Fruit fly (Drosophila melanogaster): ENCODE results near the gene CG14391.
A peak's percentile ranks its signal among the peaks of the same experiment; 100 is the strongest.

CG14391 gene

DNA sequence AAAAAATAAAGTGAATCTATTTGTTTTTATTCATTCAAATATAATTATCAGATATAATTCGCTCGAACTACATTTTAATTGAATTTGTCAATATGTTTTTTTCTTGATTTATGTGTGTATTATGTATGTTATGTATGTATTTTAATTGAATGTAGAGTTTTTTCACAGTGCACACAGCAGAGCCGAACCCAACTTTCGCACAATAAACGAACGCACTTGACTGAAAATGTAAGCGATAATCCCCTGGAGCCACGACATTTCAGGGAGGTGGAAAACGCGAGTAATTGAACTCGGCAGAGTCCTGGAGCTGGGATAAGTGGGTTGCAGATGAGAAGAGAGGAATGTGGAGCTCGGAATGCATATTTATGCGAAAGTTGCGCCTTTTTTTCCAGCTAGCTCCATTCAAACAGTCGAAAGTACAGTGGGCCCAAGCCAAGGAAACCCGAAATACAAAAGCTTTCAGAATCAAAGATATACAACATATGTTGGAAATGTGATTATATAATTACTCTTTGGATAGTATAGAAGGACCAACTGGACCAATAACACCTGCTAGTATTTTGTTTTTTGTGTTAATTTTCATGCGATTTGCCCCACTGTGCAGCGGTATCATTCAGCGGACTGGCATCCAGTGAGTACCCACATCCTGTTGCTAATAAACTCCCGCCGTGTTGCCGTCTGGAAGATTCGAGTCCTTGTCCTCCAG is 33.5 kb upstream of the CG14391 start (continued):
- peak; percentile 43 for TF ChIP-seq CG2120 (GFP tag; optimal IDR thresholded peaks at IDR 0.05)
- TF ChIP-seq Oli (tag; optimal IDR thresholded peaks at IDR 0.05) = peak; percentile 46
- TF ChIP-seq sug (tag; optimal IDR thresholded peaks at IDR 0.05) = no peak
- TF ChIP-seq Oaz (GFP tag; IDR thresholded peaks at IDR 0.05) = peak; percentile 22; the same call in 1 of the 2 replicates
- 0 out of 2 replicates have a peak, but pooled peaks have one; percentile 4 for TF ChIP-seq H2.0 (GFP tag; IDR thresholded peaks at IDR 0.05)
- TF ChIP-seq sqz (GFP tag; optimal IDR thresholded peaks at IDR 0.05) = no peak
- TF ChIP-seq dpn (GFP tag; optimal IDR thresholded peaks at IDR 0.05) = peak; percentile 15 to 26
- peak; percentile 10 for TF ChIP-seq Six4 (GFP tag; optimal IDR thresholded peaks at IDR 0.05)
- no peak for TF ChIP-seq Dll (GFP tag; IDR thresholded peaks at IDR 0.05; ENCODE audit: partially characterized antibody)
- 0 out of 2 replicates have a peak, but pooled peaks have one; percentile 32 for TF ChIP-seq lmd (GFP tag; IDR thresholded peaks at IDR 0.05)
- no peak for TF ChIP-seq HHEX (GFP tag; optimal IDR thresholded peaks at IDR 0.05)
- no peak for TF ChIP-seq CG6854 (GFP tag; optimal IDR thresholded peaks at IDR 0.05)
- no peak for TF ChIP-seq CG5180 (GFP tag; optimal IDR thresholded peaks at IDR 0.05)
- TF ChIP-seq Ets65A (GFP tag) = no peak
- no peak for TF ChIP-seq dimm (GFP tag; IDR thresholded peaks at IDR 0.05)
- no peak for TF ChIP-seq toy (GFP tag; IDR thresholded peaks at IDR 0.05)
- 0 out of 3 replicates have a peak, but pooled peaks have one; percentile 19 for TF ChIP-seq otp (GFP tag; IDR thresholded peaks at IDR 0.05)
- TF ChIP-seq slp2 (GFP tag; optimal IDR thresholded peaks at IDR 0.05) = no peak
- TF ChIP-seq Xrp1 (GFP tag; IDR thresholded peaks at IDR 0.05) = peak; percentile 44; the same call in 1 of the 2 replicates
- no peak for TF ChIP-seq CG3847 (GFP tag; IDR thresholded peaks at IDR 0.05)
- no peak for TF ChIP-seq CG10543 (GFP tag; optimal IDR thresholded peaks at IDR 0.05)
- TF ChIP-seq crp (GFP tag; optimal IDR thresholded peaks at IDR 0.05) = no peak
- TF ChIP-seq Hmr (GFP tag; optimal IDR thresholded peaks at IDR 0.05) = peak; percentile 62
- TF ChIP-seq CG11504 (tag; optimal IDR thresholded peaks at IDR 0.05) = peak; percentile 40
- peak; percentile 77 for TF ChIP-seq sens (GFP tag)
- TF ChIP-seq dati (GFP tag; IDR thresholded peaks at IDR 0.05) = no peak
- TF ChIP-seq scrt (GFP tag; optimal IDR thresholded peaks at IDR 0.05) = peak; percentile 26
- TF ChIP-seq CG32767 (GFP tag; IDR thresholded peaks at IDR 0.05) = no peak
- TF ChIP-seq ewg (GFP tag; optimal IDR thresholded peaks at IDR 0.05) = peak; percentile 6
- peak; percentile 46; the same call in 1 of the 2 replicates for TF ChIP-seq Rx (GFP tag; IDR thresholded peaks at IDR 0.05)
- TF ChIP-seq CG17328 (GFP tag; IDR thresholded peaks at IDR 0.05) = no peak
- no peak for TF ChIP-seq CG17385 (GFP tag; optimal IDR thresholded peaks at IDR 0.05)
- TF ChIP-seq crol (GFP tag; IDR thresholded peaks at IDR 0.05) = no peak
- TF ChIP-seq Spps (tag; optimal IDR thresholded peaks at IDR 0.05) = no peak
- TF ChIP-seq Sox102F (GFP tag; optimal IDR thresholded peaks at IDR 0.05) = peak; percentile 50
- TF ChIP-seq CG8290 (GFP tag; optimal IDR thresholded peaks at IDR 0.05) = no peak
- TF ChIP-seq CG8290 (tag; optimal IDR thresholded peaks at IDR 0.05) = peak in 1 of 2 experiments; percentile 75
- TF ChIP-seq lilli (GFP tag; optimal IDR thresholded peaks at IDR 0.05) = no peak
- peak; percentile 7 for TF ChIP-seq CG1792 (GFP tag; optimal IDR thresholded peaks at IDR 0.05)
- no peak for TF ChIP-seq run (tag; optimal IDR thresholded peaks at IDR 0.05)
- no peak for TF ChIP-seq ap (GFP tag; IDR thresholded peaks at IDR 0.05)
- no peak for TF ChIP-seq insv (GFP tag; optimal IDR thresholded peaks at IDR 0.05)
- peak; percentile 70 for TF ChIP-seq lab (GFP tag; optimal IDR thresholded peaks at IDR 0.05)
- no peak for TF ChIP-seq CG30020 (tag; optimal IDR thresholded peaks at IDR 0.05)
- TF ChIP-seq CG31224 (GFP tag; IDR thresholded peaks at IDR 0.05) = no peak
- TF ChIP-seq pum (GFP tag; optimal IDR thresholded peaks at IDR 0.05) = peak; percentile 20
- no peak for TF ChIP-seq pfk (GFP tag; optimal IDR thresholded peaks at IDR 0.05)
- peak; percentile 16 for TF ChIP-seq Chrac-16 (GFP tag; optimal IDR thresholded peaks at IDR 0.05)
- no peak for TF ChIP-seq CG3995 (GFP tag; optimal IDR thresholded peaks at IDR 0.05)
- no peak for TF ChIP-seq CG9437 (GFP tag; optimal IDR thresholded peaks at IDR 0.05)
